Worm (Caenorhabditis elegans): ENCODE measurements around the gene cyp-25A3.

DNA sequence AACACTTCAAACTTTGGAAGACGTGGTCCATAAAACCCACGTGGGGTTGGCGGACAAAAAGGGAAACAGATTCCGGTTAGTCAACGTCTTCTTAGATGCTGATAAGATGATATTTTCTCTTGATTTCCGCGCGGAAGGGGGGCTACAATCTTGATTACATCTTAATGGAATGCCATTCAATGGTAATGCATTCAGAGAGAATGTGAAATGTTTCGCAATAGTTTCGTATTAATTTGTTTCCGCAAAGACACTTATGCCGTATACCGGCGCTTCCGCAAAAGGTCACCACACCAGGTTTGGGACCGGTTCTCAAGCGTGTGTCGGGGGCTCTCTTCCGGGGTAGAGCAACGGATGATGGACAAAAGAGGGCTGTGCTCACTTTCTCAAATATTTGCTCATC, 35.0 kb upstream of the cyp-25A3 start:
- no peak for TF ChIP-seq F13H6.1 (tag; optimal IDR thresholded peaks at IDR 0.05)
- no peak for TF ChIP-seq aly-2 (tag; optimal IDR thresholded peaks at IDR 0.05)
- TF ChIP-seq fos-1 (tag; optimal IDR thresholded peaks at IDR 0.05) = no peak
- no peak for TF ChIP-seq alr-1 (tag; optimal IDR thresholded peaks at IDR 0.05)
- TF ChIP-seq unc-62 (GFP tag; optimal IDR thresholded peaks at IDR 0.05) = no peak
- TF ChIP-seq ztf-11 (tag; optimal IDR thresholded peaks at IDR 0.05) = no peak

Data from whole organism, L2 larva.